In the genomic region with DNA sequence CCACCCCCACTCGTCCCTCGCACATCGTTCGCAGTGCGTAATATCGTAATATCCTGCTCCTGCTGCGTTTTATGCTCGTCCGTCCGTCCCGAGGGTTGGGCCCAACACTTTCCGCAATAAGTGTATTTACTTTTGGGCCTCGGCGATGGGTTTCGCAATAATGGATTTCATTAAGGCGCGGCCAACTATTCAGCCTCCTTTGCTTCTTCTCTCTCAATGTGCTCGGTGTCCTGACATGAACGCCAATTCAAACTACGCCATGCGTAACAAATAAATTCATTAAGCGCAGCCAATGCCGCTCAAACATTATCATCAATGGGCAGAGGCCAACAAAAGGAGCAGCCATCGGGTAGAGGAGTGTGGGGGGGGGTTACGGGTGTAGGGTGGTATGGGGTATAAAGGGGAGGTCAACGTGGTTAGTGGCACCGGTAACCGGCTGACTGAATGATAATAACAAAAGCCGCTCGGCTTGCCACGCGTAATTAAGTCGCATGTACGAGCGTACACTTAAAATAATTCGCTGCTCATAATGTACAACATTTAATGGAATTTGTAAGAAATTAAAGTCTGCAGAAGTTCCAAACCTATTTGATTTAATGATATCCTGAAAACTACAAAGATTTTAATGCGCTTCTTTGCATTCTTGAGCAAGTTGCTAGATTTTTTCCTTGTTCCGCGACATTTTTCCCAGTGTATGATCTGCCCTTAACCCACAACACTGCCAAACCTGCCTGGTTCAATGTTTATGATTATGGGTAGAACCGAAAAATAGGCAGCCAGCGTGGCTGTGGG, we compare ENCODE assay signal across 1 fruit fly cellular context.
A peak's percentile ranks its signal among the peaks of the same experiment; 100 is the strongest.
TF ChIP-seq lines count a peak whose summit lies in the region.

No protein-coding gene starts in this region.

TF ChIP-seq in whole organism, embryonic, 481 proteins besides CTCF, POLR2A, EP300 and RAD21 (continued from another document):
- TF ChIP-seq jing (GFP tag; optimal IDR thresholded peaks at IDR 0.05; lab: Kevin White, UChicago), result no peak
- TF ChIP-seq Ets65A (GFP tag; lab: Kevin White, UChicago), result peak; percentile 7
- TF ChIP-seq emc (GFP tag; optimal IDR thresholded peaks at IDR 0.05; lab: Kevin White, UChicago), result no peak
- TF ChIP-seq sug (tag; optimal IDR thresholded peaks at IDR 0.05; lab: Kevin White, UChicago), result no peak
- no peak for TF ChIP-seq ash1 (GFP tag; optimal IDR thresholded peaks at IDR 0.05; lab: Kevin White, UChicago)
- TF ChIP-seq CG8388 (GFP tag; optimal IDR thresholded peaks at IDR 0.05; lab: Kevin White, UChicago), result peak; percentile 13
- peak; percentile 20 for TF ChIP-seq Atf-2 (GFP tag; optimal IDR thresholded peaks at IDR 0.05; lab: Kevin White, UChicago)
- no peak for TF ChIP-seq zfh2 (GFP tag; optimal IDR thresholded peaks at IDR 0.05; lab: Kevin White, UChicago)
- no peak for TF ChIP-seq CG6791 (GFP tag; IDR thresholded peaks at IDR 0.05; lab: Robert Waterston, UW; ENCODE audit: partially characterized antibody)
- TF ChIP-seq HmgZ (tag; optimal IDR thresholded peaks at IDR 0.05; lab: Kevin White, UChicago), result no peak
- TF ChIP-seq Chrac-16 (GFP tag; optimal IDR thresholded peaks at IDR 0.05; lab: Kevin White, UChicago), result peak; percentile 29
- no peak for TF ChIP-seq CG32767 (GFP tag; IDR thresholded peaks at IDR 0.05; lab: Robert Waterston, UW)
- TF ChIP-seq CG1024 (GFP tag; IDR thresholded peaks at IDR 0.05; lab: Robert Waterston, UW), result 0 out of 2 replicates have a peak, but pooled peaks have one; percentile 27
- TF ChIP-seq Fer3 (tag; optimal IDR thresholded peaks at IDR 0.05; lab: Kevin White, UChicago), result peak; percentile 1
- TF ChIP-seq D19B (GFP tag; optimal IDR thresholded peaks at IDR 0.05; lab: Kevin White, UChicago), result peak; percentile 13
- 0 out of 2 replicates have a peak, but pooled peaks have one; percentile 24 for TF ChIP-seq CG10959 (GFP tag; IDR thresholded peaks at IDR 0.05; lab: Robert Waterston, UW)
- TF ChIP-seq cad (GFP tag; optimal IDR thresholded peaks at IDR 0.05; lab: Kevin White, UChicago), result no peak
- TF ChIP-seq peb (GFP tag; IDR thresholded peaks at IDR 0.05; lab: Robert Waterston, UW), result no peak
- TF ChIP-seq HLH3B (GFP tag; IDR thresholded peaks at IDR 0.05; lab: Robert Waterston, UW), result no peak
- TF ChIP-seq CG1647 (GFP tag; optimal IDR thresholded peaks at IDR 0.05; lab: Kevin White, UChicago), result no peak
- TF ChIP-seq aop (GFP tag; IDR thresholded peaks at IDR 0.05; lab: Robert Waterston, UW), result no peak
- peak; percentile 65 for TF ChIP-seq lab (GFP tag; optimal IDR thresholded peaks at IDR 0.05; lab: Kevin White, UChicago)
- no peak for TF ChIP-seq HmgD (GFP tag; optimal IDR thresholded peaks at IDR 0.05; lab: Kevin White, UChicago)
- no peak for TF ChIP-seq prd (optimal IDR thresholded peaks at IDR 0.05; lab: Kevin White, UChicago)
- TF ChIP-seq prd (GFP tag; IDR thresholded peaks at IDR 0.05; lab: Robert Waterston, UW), result peak; percentile 68
- TF ChIP-seq CG11093 (GFP tag; IDR thresholded peaks at IDR 0.05; lab: Robert Waterston, UW), result no peak
- TF ChIP-seq H2.0 (GFP tag; IDR thresholded peaks at IDR 0.05; lab: Robert Waterston, UW), result no peak
- TF ChIP-seq CG15011 (GFP tag; optimal IDR thresholded peaks at IDR 0.05; lab: Kevin White, UChicago), result no peak
- no peak for TF ChIP-seq kni (GFP tag; optimal IDR thresholded peaks at IDR 0.05; lab: Kevin White, UChicago)
- TF ChIP-seq bbx (GFP tag; IDR thresholded peaks at IDR 0.05; lab: Robert Waterston, UW; ENCODE audit: partially characterized antibody), result no peak
- no peak for TF ChIP-seq CG14860 (GFP tag; IDR thresholded peaks at IDR 0.05; lab: Robert Waterston, UW; ENCODE audit: partially characterized antibody)
- TF ChIP-seq her (GFP tag; optimal IDR thresholded peaks at IDR 0.05; lab: Kevin White, UChicago), result no peak
- TF ChIP-seq Nf-YA (GFP tag; IDR thresholded peaks at IDR 0.05; lab: Robert Waterston, UW), result 0 out of 2 replicates have a peak, but pooled peaks have one; percentile 13
- peak; percentile 37; the same call in 1 of the 2 replicates for TF ChIP-seq CG32532 (GFP tag; IDR thresholded peaks at IDR 0.05; lab: Robert Waterston, UW)
- TF ChIP-seq CG13775 (GFP tag; optimal IDR thresholded peaks at IDR 0.05; lab: Kevin White, UChicago), result peak; percentile 50
